Fruit fly (Drosophila melanogaster) whole organism, embryonic: ENCODE results near the gene CG15286.

Source experiments
- CG10209 ChIP-seq: fragments of 200-800 bp; sonication (Bioruptor generic); optimal IDR thresholded peaks from 3 replicates; lab custom pipeline; 2017; ENCODE audit warnings: missing biosample characterization, mild to moderate bottlenecking, missing genetic modification characterization, missing genetic modification reagents
- CG10321 ChIP-seq: fragments of 200-800 bp; sonication (Bioruptor generic); IDR thresholded peaks from 2 replicates; pipeline ENCODE4 v1.3.6; 2022; ENCODE audit warnings: missing biosample characterization, missing genetic modification characterization
- CG10959 ChIP-seq: fragments of 200-800 bp; sonication (Bioruptor generic); IDR thresholded peaks from 2 replicates; pipeline ENCODE4 v1.3.6; 2022; ENCODE audit warnings: missing biosample characterization, missing genetic modification characterization
- CG11398 ChIP-seq: fragments of 200-800 bp; sonication (Bioruptor generic); optimal IDR thresholded peaks from 2 replicates; lab custom pipeline; 2016; ENCODE audit warnings: missing biosample characterization, missing genetic modification characterization
- CG12104 ChIP-seq: fragments of 200-800 bp; sonication (Bioruptor generic); optimal IDR thresholded peaks from 3 replicates; lab custom pipeline; 2016; ENCODE audit warnings: missing biosample characterization, missing genetic modification characterization
- CG13123 ChIP-seq: fragments of 200-800 bp; sonication (Bioruptor generic); optimal IDR thresholded peaks from 2 replicates; lab custom pipeline; 2016; ENCODE audit warnings: missing biosample characterization, missing genetic modification characterization
- CG13624 ChIP-seq: fragments of 200-800 bp; sonication (Bioruptor generic); optimal IDR thresholded peaks from 2 replicates; lab custom pipeline; 2016; ENCODE audit warnings: missing biosample characterization, missing genetic modification characterization
- CG15073 ChIP-seq: fragments of 200-800 bp; sonication (Bioruptor generic); optimal IDR thresholded peaks from 2 replicates; lab custom pipeline; 2016; ENCODE audit warnings: missing biosample characterization, missing genetic modification characterization
- CG18619 ChIP-seq: fragments of 200-800 bp; sonication (Bioruptor generic); optimal IDR thresholded peaks from 3 replicates; lab custom pipeline; 2017; ENCODE audit warnings: missing biosample characterization, mild to moderate bottlenecking, missing genetic modification characterization
- CG3281 ChIP-seq: fragments of 200-800 bp; sonication (Bioruptor generic); optimal IDR thresholded peaks from 3 replicates; lab custom pipeline; 2017; ENCODE audit warnings: missing biosample characterization, mild to moderate bottlenecking, missing genetic modification characterization
- CG33213 ChIP-seq: fragments of 200-800 bp; sonication (Bioruptor generic); optimal IDR thresholded peaks from 3 replicates; lab custom pipeline; 2016; ENCODE audit warnings: missing biosample characterization, missing genetic modification characterization
- CG3726 ChIP-seq: fragments of 200-800 bp; sonication (Bioruptor generic); IDR thresholded peaks from 3 replicates; pipeline ENCODE4, ENCODE4 v1.3.6; 2022; ENCODE audit warnings: missing biosample characterization, missing genetic modification characterization
- CG3847 ChIP-seq: fragments of 200-800 bp; sonication (Bioruptor generic); IDR thresholded peaks from 2 replicates; pipeline ENCODE4 v1.3.6; 2022; ENCODE audit warnings: missing biosample characterization, missing genetic modification characterization
- CG7928 ChIP-seq: fragments of 200-800 bp; sonication (Bioruptor generic); optimal IDR thresholded peaks from 2 replicates; lab custom pipeline; 2017; ENCODE audit warnings: missing biosample characterization, mild to moderate bottlenecking, missing genetic modification characterization
- CG7987 ChIP-seq: fragments of 200-800 bp; sonication (Bioruptor generic); optimal IDR thresholded peaks from 2 replicates; lab custom pipeline; 2018; ENCODE audit warnings: missing biosample characterization, mild to moderate bottlenecking, missing genetic modification characterization, moderate library complexity
- CG9609 ChIP-seq: fragments of 200-800 bp; sonication (Bioruptor generic); optimal IDR thresholded peaks from 3 replicates; lab custom pipeline; 2016; ENCODE audit warnings: missing biosample characterization, missing genetic modification characterization
- D19A ChIP-seq: fragments of 200-800 bp; optimal IDR thresholded peaks from 3 replicates; lab custom pipeline; 2019; ENCODE audit warnings: missing biosample characterization, mild to moderate bottlenecking, missing genetic modification characterization, moderate library complexity
- Dek ChIP-seq: fragments of 200-800 bp; sonication (Bioruptor generic); optimal IDR thresholded peaks from 3 replicates; lab custom pipeline; 2019; ENCODE audit warnings: missing biosample characterization, mild to moderate bottlenecking, missing genetic modification characterization, moderate library complexity
- Dp ChIP-seq: fragments of 200-800 bp; sonication (Bioruptor generic); optimal IDR thresholded peaks from 2 replicates; lab custom pipeline; 2018; ENCODE audit warnings: missing biosample characterization, mild to moderate bottlenecking, missing genetic modification characterization, moderate library complexity
- Lhr ChIP-seq: fragments of 200-800 bp; sonication (Bioruptor generic); optimal IDR thresholded peaks from 3 replicates; lab custom pipeline; 2017; ENCODE audit warnings: mild to moderate bottlenecking, missing biosample characterization, missing genetic modification reagents, missing genetic modification characterization
- MTF-1 ChIP-seq: fragments of 200-800 bp; sonication (Bioruptor generic); optimal IDR thresholded peaks from 2 replicates; lab custom pipeline; 2018; ENCODE audit warnings: missing biosample characterization, mild to moderate bottlenecking, missing genetic modification characterization, borderline replicate concordance
- NC2α ChIP-seq: fragments of 200-800 bp; sonication (Bioruptor generic); optimal IDR thresholded peaks from 2 replicates; lab custom pipeline; 2016; ENCODE audit warnings: missing biosample characterization, missing genetic modification characterization
- Side ChIP-seq: fragments of 200-800 bp; sonication (Bioruptor generic); optimal IDR thresholded peaks from 2 replicates; lab custom pipeline; 2016; ENCODE audit warnings: missing biosample characterization, missing genetic modification characterization
- Taf1 ChIP-seq: fragments of 200-800 bp; sonication (Bioruptor generic); IDR thresholded peaks from 2 replicates; pipeline ENCODE4 v1.3.6; 2022; ENCODE audit warnings: missing biosample characterization, missing genetic modification characterization
- Trl ChIP-seq, 3 experiments: fragments of >200 bp in 2 of 3; fragments of 200-800 bp in 1 of 3; sonication (Bioruptor generic) in 1 of 3; optimal IDR thresholded peaks; 2 replicates in 1 of 3; 3 replicates in 2 of 3; lab custom pipeline; 2016 to 2017; ENCODE audit warnings: missing biosample characterization in 1 of 3, missing genetic modification characterization in 1 of 3
- YL-1 ChIP-seq: fragments of 200-800 bp; sonication (Bioruptor generic); optimal IDR thresholded peaks from 3 replicates; lab custom pipeline; 2017; ENCODE audit warnings: missing biosample characterization, mild to moderate bottlenecking, missing genetic modification characterization
- chm ChIP-seq: fragments of 200-800 bp; sonication (Bioruptor generic); IDR thresholded peaks from 2 replicates; pipeline ENCODE4 v1.3.6; 2022; ENCODE audit warnings: missing biosample characterization, missing genetic modification characterization
- croc ChIP-seq: fragments of 200-800 bp; sonication (Bioruptor generic); conservative IDR thresholded peaks from 3 replicates; pipeline ENCODE4 v1.3.6; 2022; ENCODE audit warnings: missing biosample characterization, missing genetic modification characterization
- dati ChIP-seq: fragments of 200-800 bp; sonication (Bioruptor generic); IDR thresholded peaks from 2 replicates; pipeline ENCODE4 v1.3.6; 2022; ENCODE audit warnings: missing biosample characterization, missing genetic modification characterization
- en ChIP-seq: fragments of 200-800 bp; sonication (Bioruptor generic); optimal IDR thresholded peaks from 2 replicates; lab custom pipeline; 2016; ENCODE audit warnings: missing biosample characterization, missing genetic modification characterization
- gsb-n ChIP-seq: fragments of 200-800 bp; sonication (Bioruptor generic); optimal IDR thresholded peaks from 3 replicates; lab custom pipeline; 2018; ENCODE audit warnings: missing biosample characterization, mild to moderate bottlenecking, missing genetic modification characterization
- ham ChIP-seq: fragments of 200-800 bp; sonication (Bioruptor generic); IDR thresholded peaks from 2 replicates; pipeline ENCODE4 v1.3.6; 2022; ENCODE audit warnings: missing biosample characterization, missing genetic modification characterization
- hbn ChIP-seq: fragments of 200-800 bp; sonication (Bioruptor generic); IDR thresholded peaks from 2 replicates; pipeline ENCODE4 v1.3.6; 2022; ENCODE audit warnings: missing biosample characterization, missing genetic modification characterization; ENCODE audit not compliant: partially characterized antibody
- insv ChIP-seq, 2 experiments: fragments of 200-800 bp; sonication (Bioruptor generic); optimal IDR thresholded peaks; 3 replicates each; lab custom pipeline; 2016 to 2018; ENCODE audit warnings: missing biosample characterization in 2 of 2, missing genetic modification characterization in 2 of 2
- ken ChIP-seq: fragments of 200-800 bp; sonication (Bioruptor generic); IDR thresholded peaks from 3 replicates; pipeline ENCODE4 v1.3.6; 2022; ENCODE audit warnings: missing biosample characterization, missing genetic modification characterization
- lilli ChIP-seq: fragments of 200-800 bp; sonication (Bioruptor generic); optimal IDR thresholded peaks from 3 replicates; lab custom pipeline; 2016; ENCODE audit warnings: missing biosample characterization, missing genetic modification characterization
- maf-S ChIP-seq: fragments of 200-800 bp; sonication (Bioruptor generic); optimal IDR thresholded peaks from 2 replicates; lab custom pipeline; 2016; ENCODE audit warnings: missing biosample characterization, missing genetic modification characterization
- p53 ChIP-seq: fragments of 200-800 bp; sonication (Bioruptor generic); optimal IDR thresholded peaks from 2 replicates; lab custom pipeline; 2016; ENCODE audit warnings: missing biosample characterization, missing genetic modification characterization
- psq ChIP-seq: fragments of 200-800 bp; sonication (Bioruptor generic); optimal IDR thresholded peaks from 2 replicates; lab custom pipeline; 2017; ENCODE audit warnings: missing biosample characterization, missing genetic modification characterization
- sd ChIP-seq: fragments of 200-800 bp; sonication (Bioruptor generic); optimal IDR thresholded peaks from 3 replicates; lab custom pipeline; 2018; ENCODE audit warnings: missing biosample characterization, mild to moderate bottlenecking, missing genetic modification characterization, moderate library complexity
- seq ChIP-seq: fragments of 200-800 bp; sonication (Bioruptor generic); IDR thresholded peaks from 2 replicates; pipeline ENCODE4 v1.3.6; 2022; ENCODE audit warnings: missing biosample characterization, missing genetic modification characterization
- sisA ChIP-seq: fragments of 200-800 bp; sonication (Bioruptor generic); IDR thresholded peaks from 2 replicates; pipeline ENCODE4 v1.3.6; 2022; ENCODE audit warnings: missing biosample characterization, missing genetic modification characterization
- sqz ChIP-seq: fragments of 200-800 bp; sonication (Bioruptor generic); optimal IDR thresholded peaks from 3 replicates; lab custom pipeline; 2018; ENCODE audit warnings: missing biosample characterization, mild to moderate bottlenecking, missing genetic modification characterization
- tin ChIP-seq: fragments of 200-800 bp; sonication (Bioruptor generic); optimal IDR thresholded peaks from 3 replicates; lab custom pipeline; 2016; ENCODE audit warnings: missing biosample characterization, missing genetic modification characterization
- unc-4 ChIP-seq: fragments of 200-800 bp; sonication (Bioruptor generic); IDR thresholded peaks from 2 replicates; pipeline ENCODE4 v1.3.6; 2022; ENCODE audit warnings: missing biosample characterization, missing genetic modification characterization; ENCODE audit not compliant: partially characterized antibody
- wdn ChIP-seq: fragments of 200-800 bp; sonication (Bioruptor generic); IDR thresholded peaks from 2 replicates; pipeline ENCODE4 v1.3.6; 2022; ENCODE audit warnings: missing biosample characterization, missing genetic modification characterization

The CG15286 gene

dm6 chr2L:14358780-14359462, 20.9 kb downstream of the CG15286 start, which contains the start of gene Pgant35A (continued):
- TF ChIP-seq Trl (optimal IDR thresholded peaks at IDR 0.05; lab: Kevin White, UChicago), result no peak
- TF ChIP-seq Trl (GFP tag; optimal IDR thresholded peaks at IDR 0.05; lab: Kevin White, UChicago), result no peak
- TF ChIP-seq seq (GFP tag; lab: Robert Waterston, UW), result no peak
- TF ChIP-seq insv (GFP tag; optimal IDR thresholded peaks at IDR 0.05; lab: Kevin White, UChicago), result no peak
- TF ChIP-seq CG13624 (GFP tag; lab: Kevin White, UChicago), result peak; percentile 28
- no peak for TF ChIP-seq CG10959
- TF ChIP-seq, all 482 proteins: peak for 158

- TF ChIP-seq unc-4 (GFP tag; lab: Robert Waterston, UW), result no peak
- TF ChIP-seq ham (GFP tag; lab: Robert Waterston, UW), result no peak
- TF ChIP-seq D19A (tag; lab: Kevin White, UChicago), result no peak
- TF ChIP-seq CG33213 (GFP tag; lab: Kevin White, UChicago), result no peak
- TF ChIP-seq maf-S, result no peak
- no peak for TF ChIP-seq YL-1 (GFP tag; lab: Kevin White, UChicago)
- TF ChIP-seq CG11398 (GFP tag; lab: Kevin White, UChicago), result no peak
- TF ChIP-seq, all 482 proteins: peak for 0
Measured at dm6 chr2L:14361281-14361680, 23.2 kb downstream of the CG15286 start.

DNA sequence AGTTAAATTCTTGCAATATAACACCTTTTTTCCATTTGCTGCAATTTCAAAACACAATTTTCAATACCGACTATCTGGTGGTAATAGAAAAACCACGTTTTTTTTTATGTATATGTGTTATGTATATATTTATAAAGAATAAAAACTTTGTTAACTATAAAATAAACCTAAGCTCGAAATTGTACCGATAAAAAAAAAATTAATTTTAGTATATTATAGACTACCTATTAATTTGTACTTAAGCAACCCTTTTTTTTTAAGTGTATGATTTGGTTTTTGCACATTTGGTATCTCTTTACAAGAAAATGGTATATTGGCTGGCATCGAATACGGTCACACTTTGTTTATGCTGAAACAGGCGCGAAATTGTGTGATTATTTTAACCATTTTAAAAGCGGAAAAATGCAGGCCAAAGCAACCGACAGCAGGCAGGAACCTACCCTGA, 23.7 kb downstream of the CG15286 start, which contains the start of gene spel1:
TSS of gene spel1 (plus strand) at position 334 of the 445 bp plus-strand sequence.
- TF ChIP-seq CG18619 (GFP tag; lab: Kevin White, UChicago), result peak; percentile 64
- TF ChIP-seq CG15073 (GFP tag; lab: Kevin White, UChicago), result no peak
- peak; percentile 91 for TF ChIP-seq Dek (tag; lab: Kevin White, UChicago)
- no peak for TF ChIP-seq en (GFP tag; lab: Kevin White, UChicago)
- TF ChIP-seq Dp (GFP tag; lab: Kevin White, UChicago), result peak; percentile 79
- peak; percentile 57 for TF ChIP-seq psq (GFP tag; lab: Kevin White, UChicago)
- peak; percentile 45 for TF ChIP-seq croc (GFP tag; lab: Robert Waterston, UW)
- no peak for TF ChIP-seq CG7987 (GFP tag; lab: Kevin White, UChicago)
- TF ChIP-seq CG3847 (GFP tag; lab: Robert Waterston, UW), result peak; percentile 73
- peak; percentile 59 for TF ChIP-seq wdn (GFP tag; lab: Robert Waterston, UW)
- peak; percentile 80; the same call in 2 of the 3 replicates for TF ChIP-seq CG3726 (GFP tag; lab: Robert Waterston, UW)
- TF ChIP-seq sisA, result peak; percentile 72
- no peak for TF ChIP-seq hbn (GFP tag; lab: Robert Waterston, UW)
- no peak for TF ChIP-seq insv (GFP tag; optimal IDR thresholded peaks at IDR 0.05; lab: Kevin White, UChicago)
- no peak for TF ChIP-seq CG7928 (GFP tag; lab: Kevin White, UChicago)
- TF ChIP-seq gsb-n (tag; lab: Kevin White, UChicago), result peak; percentile 76
- peak; percentile 69 for TF ChIP-seq CG10209
- no peak for TF ChIP-seq Side (GFP tag; lab: Kevin White, UChicago)
- no peak for TF ChIP-seq NC2α (GFP tag; lab: Kevin White, UChicago)
- peak; percentile 80 for TF ChIP-seq CG3281 (GFP tag; lab: Kevin White, UChicago)
- TF ChIP-seq Lhr, result peak; percentile 41
- no peak for TF ChIP-seq p53
- TF ChIP-seq sqz (GFP tag; lab: Kevin White, UChicago), result peak; percentile 48
- TF ChIP-seq CG12104 (GFP tag; lab: Kevin White, UChicago), result peak; percentile 32
- TF ChIP-seq MTF-1 (GFP tag; lab: Kevin White, UChicago), result peak; percentile 23
- peak; percentile 41 for TF ChIP-seq CG13123
- TF ChIP-seq Taf1 (GFP tag; lab: Robert Waterston, UW), result peak; percentile 47; the same call in 1 of the 2 replicates
- no peak for TF ChIP-seq dati (GFP tag; lab: Robert Waterston, UW)
- TF ChIP-seq sd, result peak; percentile 42
- TF ChIP-seq chm (GFP tag; lab: Robert Waterston, UW), result peak; percentile 56; the same call in 1 of the 2 replicates
- TF ChIP-seq lilli, result peak; percentile 68
- 0 out of 2 replicates have a peak, but pooled peaks have one; percentile 10 for TF ChIP-seq CG10321 (GFP tag; lab: Robert Waterston, UW)
- TF ChIP-seq CG9609 (GFP tag; lab: Kevin White, UChicago), result no peak
- peak; percentile 68; the same call in 2 of the 3 replicates for TF ChIP-seq ken (GFP tag; lab: Robert Waterston, UW)
- TF ChIP-seq tin (GFP tag; lab: Kevin White, UChicago), result peak; percentile 67
